Worm (Caenorhabditis elegans) whole organism, young adult: Measurements from ENCODE around the gene rnp-4.

Source experiments
- B0261.1 ChIP-seq: sonication (generic microtip); optimal IDR thresholded peaks from 2 replicates; lab custom pipeline; 2016; ENCODE audit warnings: mild to moderate bottlenecking, missing genetic modification characterization, moderate library complexity, missing compliant biosample characterization
- C06A6.2 ChIP-seq: fragments of 200-800 bp; sonication (Bioruptor generic); conservative IDR thresholded peaks from 2 replicates; pipeline ENCODE4 v1.3.6; 2022; ENCODE audit warnings: missing genetic modification characterization, missing compliant biosample characterization
- D2030.7 ChIP-seq: fragments of 200-800 bp; sonication (Bioruptor generic); IDR thresholded peaks from 2 replicates; pipeline ENCODE4 v1.3.6; 2022; ENCODE audit warnings: missing genetic modification reagents, missing genetic modification characterization, missing compliant biosample characterization
- F22D6.2 ChIP-seq: sonication (generic microtip); optimal IDR thresholded peaks from 2 replicates; lab custom pipeline; 2016; ENCODE audit warnings: mild to moderate bottlenecking, missing genetic modification characterization, missing compliant biosample characterization
- F23B12.7 ChIP-seq: sonication (generic microtip); optimal IDR thresholded peaks from 2 replicates; lab custom pipeline; 2017; ENCODE audit warnings: missing genetic modification characterization, mild to moderate bottlenecking, missing compliant biosample characterization, antibody characterized with exemption, moderate library complexity; ENCODE audit not compliant: insufficient read depth
- F33H1.4 ChIP-seq: fragments of 200-800 bp; sonication (Bioruptor generic); IDR thresholded peaks from 2 replicates; pipeline ENCODE4 v1.3.6; 2022; ENCODE audit warnings: missing genetic modification reagents, missing genetic modification characterization, missing compliant biosample characterization
- F39B2.1 ChIP-seq: fragments of 200-800 bp; sonication (Bioruptor generic); IDR thresholded peaks from 2 replicates; pipeline ENCODE4 v1.3.6; 2022; ENCODE audit warnings: missing genetic modification reagents, missing genetic modification characterization, missing compliant biosample characterization
- F49E8.2 ChIP-seq: sonication (generic microtip); optimal IDR thresholded peaks from 3 replicates; lab custom pipeline; 2017; ENCODE audit warnings: missing genetic modification characterization, mild to moderate bottlenecking, missing compliant biosample characterization, antibody characterized with exemption, moderate library complexity; ENCODE audit not compliant: insufficient read depth
- K12H6.12 ChIP-seq: fragments of 200-800 bp; sonication (Bioruptor generic); optimal IDR thresholded peaks from 2 replicates; lab custom pipeline; 2018; ENCODE audit warnings: mild to moderate bottlenecking, missing genetic modification characterization, missing compliant biosample characterization
- T07F8.4 ChIP-seq: sonication (generic microtip); optimal IDR thresholded peaks from 2 replicates; lab custom pipeline; 2016; ENCODE audit warnings: mild to moderate bottlenecking, missing genetic modification characterization, moderate library complexity, missing compliant biosample characterization
- Y53F4B.3 ChIP-seq: fragments of 200-800 bp; sonication (Bioruptor generic); IDR thresholded peaks from 2 replicates; pipeline ENCODE4 v1.3.6; 2022; ENCODE audit warnings: missing genetic modification reagents, missing genetic modification characterization, missing compliant biosample characterization
- Y67H2A.10 ChIP-seq: fragments of 200-800 bp; sonication (Bioruptor generic); conservative IDR thresholded peaks from 2 replicates; pipeline ENCODE4 v1.3.6; 2022; ENCODE audit warnings: missing genetic modification reagents, missing genetic modification characterization, missing compliant biosample characterization
- akir-1 ChIP-seq: fragments of 200-800 bp; sonication (Bioruptor generic); optimal IDR thresholded peaks from 2 replicates; lab custom pipeline; 2018; ENCODE audit warnings: mild to moderate bottlenecking, missing genetic modification characterization, moderate library complexity, missing compliant biosample characterization
- aptf-2 ChIP-seq: fragments of 200-800 bp; sonication (Bioruptor generic); conservative IDR thresholded peaks from 2 replicates; pipeline ENCODE4 v1.3.6; 2022; ENCODE audit warnings: missing genetic modification reagents, missing genetic modification characterization, missing compliant biosample characterization
- atf-7 ChIP-seq: sonication (generic microtip); optimal IDR thresholded peaks from 2 replicates; lab custom pipeline; 2017; ENCODE audit warnings: mild to moderate bottlenecking, missing genetic modification characterization, missing compliant biosample characterization
- die-1 ChIP-seq: sonication (generic microtip); optimal IDR thresholded peaks from 2 replicates; lab custom pipeline; 2016; ENCODE audit warnings: missing genotype, mild to moderate bottlenecking, missing genetic modification characterization, missing compliant biosample characterization
- dox-1 ChIP-seq: fragments of 200-800 bp; sonication (Bioruptor generic); IDR thresholded peaks from 2 replicates; pipeline ENCODE4 v1.3.6; 2022; ENCODE audit warnings: missing genetic modification reagents, missing genetic modification characterization, missing compliant biosample characterization
- efl-1 ChIP-seq: fragments of 150-350 bp; optimal IDR thresholded peaks from 2 replicates; lab custom pipeline; 2014; ENCODE audit warnings: missing biosample characterization, missing genetic modification reagents, missing genetic modification characterization
- fkh-3 ChIP-seq: sonication (generic microtip); optimal IDR thresholded peaks from 2 replicates; lab custom pipeline; 2016; ENCODE audit warnings: mild to moderate bottlenecking, missing genetic modification characterization, missing compliant biosample characterization
- him-1 ChIP-seq: sonication (generic microtip); optimal IDR thresholded peaks from 2 replicates; lab custom pipeline; 2016; ENCODE audit warnings: missing genotype, missing genetic modification reagents, missing genetic modification characterization, missing compliant biosample characterization
- hlh-12 ChIP-seq: sonication (generic microtip); optimal IDR thresholded peaks from 2 replicates; lab custom pipeline; 2016; ENCODE audit warnings: missing genetic modification characterization, missing compliant biosample characterization
- hmg-1.2 ChIP-seq: fragments of 200-800 bp; sonication (Bioruptor generic); IDR thresholded peaks from 2 replicates; pipeline ENCODE4 v1.3.6; 2022; ENCODE audit warnings: missing genetic modification reagents, missing genetic modification characterization, missing compliant biosample characterization
- lin-26 ChIP-seq: fragments of 200-800 bp; sonication (Bioruptor generic); IDR thresholded peaks from 2 replicates; pipeline ENCODE4 v1.3.6; 2022; ENCODE audit warnings: missing genetic modification reagents, missing genetic modification characterization, missing compliant biosample characterization
- lin-35 ChIP-seq, 3 experiments: fragments of 150-350 bp in 2 of 3; sonication (generic microtip) in 1 of 3; optimal IDR thresholded peaks; 2 replicates each; lab custom pipeline; 2014 to 2018; ENCODE audit warnings: missing biosample characterization in 3 of 3, missing genetic modification characterization in 3 of 3, missing genetic modification reagents in 3 of 3
- lin-54 ChIP-seq: fragments of 200-800 bp; sonication (Bioruptor generic); optimal IDR thresholded peaks from 2 replicates; lab custom pipeline; 2018; ENCODE audit warnings: mild to moderate bottlenecking, missing genetic modification characterization, missing compliant biosample characterization
- lsl-1 ChIP-seq: fragments of 200-800 bp; sonication (Bioruptor generic); optimal IDR thresholded peaks from 2 replicates; lab custom pipeline; 2018; ENCODE audit warnings: mild to moderate bottlenecking, missing genetic modification characterization, moderate library complexity, missing compliant biosample characterization
- madf-6 ChIP-seq: fragments of 200-800 bp; sonication (Bioruptor generic); IDR thresholded peaks from 2 replicates; pipeline ENCODE4 v1.3.6; 2022; ENCODE audit warnings: missing genetic modification reagents, missing genetic modification characterization, missing compliant biosample characterization
- madf-8 ChIP-seq: fragments of 200-800 bp; sonication (Bioruptor generic); conservative IDR thresholded peaks from 2 replicates; pipeline ENCODE4 v1.3.6; 2022; ENCODE audit warnings: missing genetic modification reagents, missing genetic modification characterization, missing compliant biosample characterization
- mes-4 ChIP-seq: sonication (generic microtip); optimal IDR thresholded peaks from 2 replicates; lab custom pipeline; 2016; ENCODE audit warnings: missing genotype, missing genetic modification characterization, missing compliant biosample characterization
- nhr-80 ChIP-seq: sonication (generic microtip); optimal IDR thresholded peaks from 2 replicates; lab custom pipeline; 2016; ENCODE audit warnings: missing genetic modification characterization, missing compliant biosample characterization
- nhr-90 ChIP-seq: sonication (generic microtip); optimal IDR thresholded peaks from 2 replicates; lab custom pipeline; 2016; ENCODE audit warnings: missing genotype, mild to moderate bottlenecking, missing genetic modification characterization, missing compliant biosample characterization
- pbrm-1 ChIP-seq: fragments of 200-800 bp; sonication (Bioruptor generic); IDR thresholded peaks from 2 replicates; pipeline ENCODE4 v1.3.6; 2022; ENCODE audit warnings: missing genetic modification reagents, missing genetic modification characterization, missing compliant biosample characterization
- rec-8 ChIP-seq, 2 experiments: sonication (generic microtip); optimal IDR thresholded peaks; 2 replicates each; lab custom pipeline; 2016; ENCODE audit warnings: mild to moderate bottlenecking in 2 of 2, missing genetic modification characterization in 2 of 2, missing genetic modification reagents in 2 of 2, missing genotype in 2 of 2, missing biosample characterization in 1 of 2, missing compliant biosample characterization in 1 of 2, moderate library complexity in 1 of 2
- rpc-1 ChIP-seq, 2 experiments: fragments of 150-350 bp in 1 of 2; sonication (generic microtip) in 1 of 2; optimal IDR thresholded peaks; 2 replicates each; lab custom pipeline; 2014 to 2018; ENCODE audit warnings: missing biosample characterization in 1 of 2, missing genetic modification characterization in 1 of 2, missing genetic modification reagents in 1 of 2, missing genotype in 1 of 2
- sea-2 ChIP-seq: fragments of 200-800 bp; sonication (Bioruptor generic); IDR thresholded peaks from 2 replicates; pipeline ENCODE4 v1.3.6; 2022; ENCODE audit warnings: missing genetic modification characterization, missing compliant biosample characterization
- snpc-1.1 ChIP-seq: sonication (generic microtip); optimal IDR thresholded peaks from 2 replicates; lab custom pipeline; 2017; ENCODE audit warnings: missing genetic modification characterization, mild to moderate bottlenecking, missing compliant biosample characterization, antibody characterized with exemption, moderate library complexity, missing genotype, missing genetic modification reagents; ENCODE audit not compliant: insufficient read depth
- snpc-1.3 ChIP-seq: sonication (generic microtip); optimal IDR thresholded peaks from 2 replicates; lab custom pipeline; 2017; ENCODE audit warnings: missing genetic modification characterization, mild to moderate bottlenecking, missing compliant biosample characterization, antibody characterized with exemption, moderate library complexity, missing genotype, missing genetic modification reagents; ENCODE audit not compliant: insufficient read depth
- snpc-4 ChIP-seq, 5 experiments: fragments of 150-350 bp in 1 of 5; sonication (generic microtip) in 4 of 5; optimal IDR thresholded peaks; 2 replicates each; lab custom pipeline; 2014 to 2018; ENCODE audit warnings: missing genetic modification characterization in 5 of 5, missing biosample characterization in 3 of 5, antibody characterized with exemption in 2 of 5, mild to moderate bottlenecking in 2 of 5, missing compliant biosample characterization in 2 of 5, missing genotype in 2 of 5, moderate library complexity in 2 of 5, missing genetic modification reagents in 1 of 5
- tbp1 ChIP-seq: fragments of 200-800 bp; sonication (Bioruptor generic); optimal IDR thresholded peaks from 2 replicates; lab custom pipeline; 2018; ENCODE audit warnings: mild to moderate bottlenecking, missing genetic modification characterization, missing compliant biosample characterization
- unc-62 ChIP-seq: fragments of 150-350 bp; optimal IDR thresholded peaks from 2 replicates; lab custom pipeline; 2014; ENCODE audit warnings: missing biosample characterization, missing genetic modification reagents, missing genetic modification characterization
- xnd-1 ChIP-seq: sonication (generic microtip); optimal IDR thresholded peaks from 2 replicates; lab custom pipeline; 2016; ENCODE audit warnings: missing genotype, missing genetic modification reagents, missing genetic modification characterization, missing compliant biosample characterization
- ztf-18 ChIP-seq: sonication (generic microtip); optimal IDR thresholded peaks from 2 replicates; lab custom pipeline; 2016; ENCODE audit warnings: missing genotype, mild to moderate bottlenecking, missing genetic modification characterization, missing compliant biosample characterization
- ztf-25 ChIP-seq: fragments of 200-800 bp; sonication (Bioruptor generic); IDR thresholded peaks from 2 replicates; pipeline ENCODE4 v1.3.6; 2022; ENCODE audit warnings: missing genetic modification reagents, missing genetic modification characterization, missing compliant biosample characterization
- ztf-28 ChIP-seq: fragments of 200-800 bp; sonication (Bioruptor generic); IDR thresholded peaks from 2 replicates; pipeline ENCODE4 v1.3.6; 2022; ENCODE audit warnings: missing genetic modification reagents, missing genetic modification characterization, missing compliant biosample characterization

Gene rnp-4

ce11 chrIII:4448029-4448428, 41.9 kb downstream of the rnp-4 start:
- TF ChIP-seq atf-7 (tag; lab: Kevin White, UChicago), result no peak
- TF ChIP-seq sea-2 (GFP tag; lab: Robert Waterston, UW), result no peak
- TF ChIP-seq fkh-3 (tag; lab: Kevin White, UChicago), result no peak
- TF ChIP-seq F39B2.1, result no peak
- no peak for TF ChIP-seq rpc-1 (optimal IDR thresholded peaks at IDR 0.05; lab: Kevin White, UChicago)
- no peak for TF ChIP-seq rpc-1 (tag; optimal IDR thresholded peaks at IDR 0.05; lab: Kevin White, UChicago)
- no peak for TF ChIP-seq xnd-1 (tag; lab: Kevin White, UChicago)
- TF ChIP-seq Y67H2A.10, result no peak
- TF ChIP-seq unc-62 (GFP tag; lab: Kevin White, UChicago), result peak; percentile 92
- TF ChIP-seq, all 124 proteins: peak for 1

DNA sequence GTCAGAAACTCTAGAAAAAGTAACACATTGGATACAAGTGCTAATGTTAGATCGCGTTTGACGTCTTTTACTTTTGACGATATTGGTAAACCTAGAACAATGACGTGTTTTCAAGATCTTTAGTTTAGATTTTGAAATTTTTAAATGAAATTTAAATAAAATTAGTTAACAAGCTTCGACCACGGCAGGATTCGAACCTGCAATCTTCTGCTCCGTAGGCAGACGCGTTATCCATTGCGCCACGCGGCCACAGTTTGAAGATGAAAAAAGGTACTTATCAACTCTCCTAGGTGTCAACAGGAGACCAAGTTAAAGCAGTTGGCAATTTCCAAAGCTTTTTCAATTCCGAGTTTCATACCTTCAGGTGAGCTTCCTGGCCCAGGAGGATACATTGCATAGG, 43.3 kb downstream of the rnp-4 start:
- no peak for TF ChIP-seq F22D6.2 (tag; lab: Kevin White, UChicago)
- TF ChIP-seq F33H1.4 (GFP tag; lab: Robert Waterston, UW), result peak; percentile 27; the same call in 1 of the 2 replicates
- TF ChIP-seq efl-1 (GFP tag; lab: Kevin White, UChicago), result peak; percentile 13
- TF ChIP-seq C06A6.2 (GFP tag; lab: Robert Waterston, UW), result no peak
- no peak for TF ChIP-seq lin-35 (GFP tag; optimal IDR thresholded peaks at IDR 0.05; lab: Kevin White, UChicago)
- TF ChIP-seq F23B12.7 (tag; lab: Kevin White, UChicago), result peak; percentile 53
- 0 out of 2 replicates have a peak, but pooled peaks have one; percentile 14 for TF ChIP-seq madf-8 (GFP tag; lab: Robert Waterston, UW)
- no peak for TF ChIP-seq Y67H2A.10
- peak; percentile 33 for TF ChIP-seq nhr-90 (tag; lab: Kevin White, UChicago)
- TF ChIP-seq snpc-4 (GFP tag; optimal IDR thresholded peaks at IDR 0.05; lab: Kevin White, UChicago), result no peak
- TF ChIP-seq snpc-4 (tag; optimal IDR thresholded peaks at IDR 0.05; lab: Kevin White, UChicago), result peak in 1 of 4 experiments; percentile 28
- peak; percentile 62 for TF ChIP-seq F49E8.2 (tag; lab: Kevin White, UChicago)
- peak; percentile 72 for TF ChIP-seq him-1 (tag; lab: Kevin White, UChicago)
- peak; percentile 69 for TF ChIP-seq madf-6 (GFP tag; lab: Robert Waterston, UW)
- TF ChIP-seq lin-26 (GFP tag; lab: Robert Waterston, UW), result peak; percentile 71; the same call in 1 of the 2 replicates
- TF ChIP-seq ztf-25 (GFP tag; lab: Robert Waterston, UW), result 0 out of 2 replicates have a peak, but pooled peaks have one; percentile 47
- TF ChIP-seq dox-1 (GFP tag; lab: Robert Waterston, UW), result peak; percentile 39; the same call in 1 of the 2 replicates
- TF ChIP-seq tbp1, result peak; percentile 93
- TF ChIP-seq Y53F4B.3 (GFP tag; lab: Robert Waterston, UW), result 0 out of 2 replicates have a peak, but pooled peaks have one; percentile 12
- TF ChIP-seq snpc-1.1 (tag; lab: Kevin White, UChicago), result no peak
- TF ChIP-seq lin-54, result peak; percentile 41
- TF ChIP-seq lsl-1 (GFP tag; lab: Kevin White, UChicago), result peak; percentile 40
- TF ChIP-seq K12H6.12 (tag; lab: Kevin White, UChicago), result peak; percentile 16
- no peak for TF ChIP-seq akir-1 (GFP tag; lab: Kevin White, UChicago)
- TF ChIP-seq rec-8 (tag; optimal IDR thresholded peaks at IDR 0.05; lab: Kevin White, UChicago), result peak in 1 of 2 experiments; percentile 29
- TF ChIP-seq hlh-12 (tag; lab: Kevin White, UChicago), result peak; percentile 57
- TF ChIP-seq aptf-2 (GFP tag; lab: Robert Waterston, UW), result no peak
- TF ChIP-seq B0261.1 (tag; lab: Kevin White, UChicago), result peak; percentile 71
- peak; percentile 57 for TF ChIP-seq mes-4
- peak; percentile 48; the same call in 1 of the 2 replicates for TF ChIP-seq hmg-1.2 (GFP tag; lab: Robert Waterston, UW)
- TF ChIP-seq snpc-1.3 (tag; lab: Kevin White, UChicago), result peak; percentile 55
- TF ChIP-seq die-1 (tag; lab: Kevin White, UChicago), result peak; percentile 38
- TF ChIP-seq pbrm-1 (GFP tag; lab: Robert Waterston, UW), result peak; percentile 61; the same call in 1 of the 2 replicates
- peak; percentile 69; the same call in 1 of the 2 replicates for TF ChIP-seq D2030.7
- TF ChIP-seq ztf-28 (GFP tag; lab: Robert Waterston, UW), result 0 out of 2 replicates have a peak, but pooled peaks have one; percentile 36
- TF ChIP-seq T07F8.4 (tag; lab: Kevin White, UChicago), result peak; percentile 23
- TF ChIP-seq rpc-1 (optimal IDR thresholded peaks at IDR 0.05; lab: Kevin White, UChicago), result peak; percentile 63
- TF ChIP-seq rpc-1 (tag; optimal IDR thresholded peaks at IDR 0.05; lab: Kevin White, UChicago), result peak; percentile 81
- peak; percentile 40 for TF ChIP-seq nhr-80
- peak; percentile 73 for TF ChIP-seq ztf-18
